Fruit fly (Drosophila melanogaster): ENCODE measurements around the gene Ctps.

The Ctps gene

dm6 chr3L:15098659-15099512, 1.2 kb downstream of the Ctps start (continued):
- TF ChIP-seq CG30403 (GFP tag; optimal IDR thresholded peaks at IDR 0.05), result peak; percentile 85
- no peak for TF ChIP-seq da (GFP tag; optimal IDR thresholded peaks at IDR 0.05)
- peak; percentile 75 for TF ChIP-seq peb (GFP tag; IDR thresholded peaks at IDR 0.05)
- peak; percentile 84 for TF ChIP-seq ind (GFP tag; optimal IDR thresholded peaks at IDR 0.05)
- TF ChIP-seq CG11695 (GFP tag; IDR thresholded peaks at IDR 0.05), result peak; percentile 93
- no peak for TF ChIP-seq Dip3 (GFP tag; optimal IDR thresholded peaks at IDR 0.05)
- peak; percentile 82 for TF ChIP-seq CG10543 (GFP tag; optimal IDR thresholded peaks at IDR 0.05)
- TF ChIP-seq stwl (tag; optimal IDR thresholded peaks at IDR 0.05), result peak; percentile 17
- peak; percentile 45 for TF ChIP-seq Hsf (GFP tag; optimal IDR thresholded peaks at IDR 0.05)
- no peak for TF ChIP-seq ham (GFP tag; IDR thresholded peaks at IDR 0.05)
- peak; percentile 34; the same call in 1 of the 2 replicates for TF ChIP-seq seq (GFP tag; IDR thresholded peaks at IDR 0.05)
- peak; percentile 10 for TF ChIP-seq Usf (GFP tag; optimal IDR thresholded peaks at IDR 0.05)
- no peak for TF ChIP-seq tna (GFP tag; IDR thresholded peaks at IDR 0.05; ENCODE audit: partially characterized antibody)
- TF ChIP-seq CG13296 (GFP tag; optimal IDR thresholded peaks at IDR 0.05), result peak; percentile 95
- peak; percentile 80 for TF ChIP-seq Nf-YC (tag; optimal IDR thresholded peaks at IDR 0.05)
- TF ChIP-seq aop (GFP tag; IDR thresholded peaks at IDR 0.05), result no peak
- TF ChIP-seq dpn (GFP tag; optimal IDR thresholded peaks at IDR 0.05), result peak in 1 of 2 experiments; percentile 75
- peak; percentile 91 for TF ChIP-seq zf30C (GFP tag; optimal IDR thresholded peaks at IDR 0.05)
- TF ChIP-seq CG6272 (GFP tag; IDR thresholded peaks at IDR 0.05), result peak; percentile 36; the same call in 1 of the 2 replicates
- TF ChIP-seq crol (GFP tag; IDR thresholded peaks at IDR 0.05), result no peak; the same call in 1 of the 2 replicates
- peak; percentile 86 for TF ChIP-seq lmd (GFP tag; IDR thresholded peaks at IDR 0.05)
- TF ChIP-seq cad (GFP tag; optimal IDR thresholded peaks at IDR 0.05), result no peak
- TF ChIP-seq br (optimal IDR thresholded peaks at IDR 0.05), result no peak
- peak; percentile 70; the same call in 1 of the 2 replicates for TF ChIP-seq CG14014 (GFP tag; IDR thresholded peaks at IDR 0.05)
- TF ChIP-seq CG13775 (GFP tag; optimal IDR thresholded peaks at IDR 0.05), result peak; percentile 75
- 0 out of 4 replicates have a peak, but pooled peaks have one; percentile 20 for TF ChIP-seq chinmo (GFP tag; IDR thresholded peaks at IDR 0.05; ENCODE audit: partially characterized antibody)
- no peak for TF ChIP-seq NC2β (GFP tag; optimal IDR thresholded peaks at IDR 0.05)
- peak; percentile 66 for TF ChIP-seq CG4730 (GFP tag; IDR thresholded peaks at IDR 0.05)
- peak; percentile 94 for TF ChIP-seq gcm (GFP tag; optimal IDR thresholded peaks at IDR 0.05)
- peak; percentile 64 for TF ChIP-seq CG10366 (GFP tag; IDR thresholded peaks at IDR 0.05)
- peak; percentile 95 for TF ChIP-seq CG10147 (GFP tag; optimal IDR thresholded peaks at IDR 0.05)
- TF ChIP-seq inv (GFP tag; IDR thresholded peaks at IDR 0.05; ENCODE audit: partially characterized antibody), result no peak
- peak; percentile 93 for TF ChIP-seq Spps (tag; optimal IDR thresholded peaks at IDR 0.05)
- TF ChIP-seq CG7839 (tag; optimal IDR thresholded peaks at IDR 0.05), result peak; percentile 87
- peak; percentile 91; the same call in 2 of the 3 replicates for TF ChIP-seq gce (GFP tag; IDR thresholded peaks at IDR 0.05)
- TF ChIP-seq CG8290 (GFP tag; optimal IDR thresholded peaks at IDR 0.05), result peak; percentile 34
- TF ChIP-seq CG8290 (tag; optimal IDR thresholded peaks at IDR 0.05), result no peak
- 0 out of 3 replicates have a peak, but pooled peaks have one; percentile 8 for TF ChIP-seq CG2889 (GFP tag; IDR thresholded peaks at IDR 0.05)
- TF ChIP-seq CG15073 (GFP tag; optimal IDR thresholded peaks at IDR 0.05), result no peak
- TF ChIP-seq CG18599 (GFP tag; optimal IDR thresholded peaks at IDR 0.05), result peak; percentile 92
- TF ChIP-seq tup (GFP tag; optimal IDR thresholded peaks at IDR 0.05), result no peak
- peak; percentile 94 for TF ChIP-seq unpg (GFP tag; optimal IDR thresholded peaks at IDR 0.05)
- TF ChIP-seq dati (GFP tag; IDR thresholded peaks at IDR 0.05), result no peak
- peak; percentile 61 for TF ChIP-seq CG8359 (GFP tag; optimal IDR thresholded peaks at IDR 0.05; ENCODE audit: borderline replicate concordance)
- peak; percentile 85 for TF ChIP-seq nom (GFP tag; optimal IDR thresholded peaks at IDR 0.05)
- TF ChIP-seq jumu (GFP tag; optimal IDR thresholded peaks at IDR 0.05), result peak; percentile 3
- peak; percentile 92 for TF ChIP-seq Meics (GFP tag; optimal IDR thresholded peaks at IDR 0.05)
- no peak; the same call in 1 of the 2 replicates for TF ChIP-seq danr (GFP tag; IDR thresholded peaks at IDR 0.05)
- peak; percentile 34 for TF ChIP-seq sna (GFP tag; IDR thresholded peaks at IDR 0.05; ENCODE audit: partially characterized antibody)

Data from whole organism, embryonic.